Worm (Caenorhabditis elegans): ENCODE results near the gene F02A9.7.

Gene F02A9.7

ce11 chrIII:9104060-9104459 lies 28.6 kb upstream of the F02A9.7 start (continued):
- peak; percentile 35 for TF ChIP-seq zip-2 (tag; optimal IDR thresholded peaks at IDR 0.05)
- TF ChIP-seq nhr-11 (tag; optimal IDR thresholded peaks at IDR 0.05): peak; percentile 23
- TF ChIP-seq T26A8.4 (GFP tag; IDR thresholded peaks at IDR 0.05): peak; percentile 74
- TF ChIP-seq hlh-30 (tag; optimal IDR thresholded peaks at IDR 0.05; ENCODE audit: insufficient read depth): no peak
- no peak for TF ChIP-seq nhr-76 (tag; optimal IDR thresholded peaks at IDR 0.05)
- peak in 1 of 2 experiments; percentile 54 for TF ChIP-seq hif-1 (tag; optimal IDR thresholded peaks at IDR 0.05)
- no peak for TF ChIP-seq F49E8.2 (tag; optimal IDR thresholded peaks at IDR 0.05; ENCODE audit: borderline replicate concordance)
- TF ChIP-seq lin-1 (GFP tag; IDR thresholded peaks at IDR 0.05): 0 out of 2 replicates have a peak, but pooled peaks have one; percentile 16
- peak; percentile 43 for TF ChIP-seq hlh-11 (tag; optimal IDR thresholded peaks at IDR 0.05)
- TF ChIP-seq unc-130 (GFP tag; optimal IDR thresholded peaks at IDR 0.05): peak; percentile 57
- no peak for TF ChIP-seq zag-1 (tag; optimal IDR thresholded peaks at IDR 0.05)
- TF ChIP-seq cey-2 (tag; optimal IDR thresholded peaks at IDR 0.05; ENCODE audit: borderline replicate concordance, insufficient read depth): no peak
- TF ChIP-seq lim-7 (GFP tag; IDR thresholded peaks at IDR 0.05): peak; percentile 95
- peak; percentile 0 for TF ChIP-seq mxl-3 (GFP tag; optimal IDR thresholded peaks at IDR 0.05)
- TF ChIP-seq nhr-102 (tag; optimal IDR thresholded peaks at IDR 0.05): peak; percentile 37
- TF ChIP-seq ctbp-1 (GFP tag; IDR thresholded peaks at IDR 0.05): peak; percentile 68
- peak; percentile 38 for TF ChIP-seq rbr-2 (tag; optimal IDR thresholded peaks at IDR 0.05)
- TF ChIP-seq ceh-62 (tag; optimal IDR thresholded peaks at IDR 0.05): no peak
- TF ChIP-seq attf-4 (tag; optimal IDR thresholded peaks at IDR 0.05): no peak

ce11 chrIII:9103643-9104042 lies 28.2 kb upstream of the F02A9.7 start, which contains the start of gene dos-1:
Gene dos-1 (plus strand): TSS chrIII:9103943.
- TF ChIP-seq mdt-29 (GFP tag; IDR thresholded peaks at IDR 0.05) (no peak), lin-38 (GFP tag; IDR thresholded peaks at IDR 0.05) (no peak), hlh-11 (tag; optimal IDR thresholded peaks at IDR 0.05) (no peak), madf-9 (GFP tag; conservative IDR thresholded peaks at IDR 0.05) (no peak), jun-1 (tag; optimal IDR thresholded peaks at IDR 0.05) (no peak)

- TF ChIP-seq Y75B8A.6 (GFP tag; IDR thresholded peaks at IDR 0.05) (no peak), saeg-2 (GFP tag; IDR thresholded peaks at IDR 0.05) (no peak), aha-1 (tag) (no peak), lir-3 (tag; optimal IDR thresholded peaks at IDR 0.05) (no peak), ceh-20 (GFP tag; IDR thresholded peaks at IDR 0.05) (no peak), F49E8.2 (tag; optimal IDR thresholded peaks at IDR 0.05; ENCODE audit: borderline replicate concordance) (no peak)
Measured at ce11 chrIII:9101212-9101611, 25.8 kb upstream of the F02A9.7 start, which contains the start of gene ZK507.1. Gene ZK507.1 (minus strand): TSS chrIII:9101312.

ce11 chrIII:9091392-9092291 lies 16.2 kb upstream of the F02A9.7 start, which contains the start of gene glp-1:
Gene glp-1 (plus strand): TSS chrIII:9092241.
- TF ChIP-seq unc-62 (GFP tag; optimal IDR thresholded peaks at IDR 0.05 in 1 of 2) (peak in 1 of 2 experiments; percentile 72), unc-62 (tag; optimal IDR thresholded peaks at IDR 0.05) (no peak), zfp-2 (tag; optimal IDR thresholded peaks at IDR 0.05) (no peak), unc-130 (GFP tag; optimal IDR thresholded peaks at IDR 0.05) (peak; percentile 41), lin-39 (tag; optimal IDR thresholded peaks at IDR 0.05) (no peak), madf-5 (GFP tag; IDR thresholded peaks at IDR 0.05) (no peak), php-3 (GFP tag; IDR thresholded peaks at IDR 0.05) (no peak), gei-8 (GFP tag; optimal IDR thresholded peaks at IDR 0.05) (no peak), nhr-41 (GFP tag; IDR thresholded peaks at IDR 0.05) (no peak), Y48G9A.11 (GFP tag; IDR thresholded peaks at IDR 0.05) (peak; percentile 34; the same call in 1 of the 2 replicates), daf-16 (GFP tag; optimal IDR thresholded peaks at IDR 0.05) (no peak), daf-16 (tag; optimal IDR thresholded peaks at IDR 0.05) (no peak)
